Fruit fly (Drosophila melanogaster): ENCODE data around the gene Sap130.

DNA sequence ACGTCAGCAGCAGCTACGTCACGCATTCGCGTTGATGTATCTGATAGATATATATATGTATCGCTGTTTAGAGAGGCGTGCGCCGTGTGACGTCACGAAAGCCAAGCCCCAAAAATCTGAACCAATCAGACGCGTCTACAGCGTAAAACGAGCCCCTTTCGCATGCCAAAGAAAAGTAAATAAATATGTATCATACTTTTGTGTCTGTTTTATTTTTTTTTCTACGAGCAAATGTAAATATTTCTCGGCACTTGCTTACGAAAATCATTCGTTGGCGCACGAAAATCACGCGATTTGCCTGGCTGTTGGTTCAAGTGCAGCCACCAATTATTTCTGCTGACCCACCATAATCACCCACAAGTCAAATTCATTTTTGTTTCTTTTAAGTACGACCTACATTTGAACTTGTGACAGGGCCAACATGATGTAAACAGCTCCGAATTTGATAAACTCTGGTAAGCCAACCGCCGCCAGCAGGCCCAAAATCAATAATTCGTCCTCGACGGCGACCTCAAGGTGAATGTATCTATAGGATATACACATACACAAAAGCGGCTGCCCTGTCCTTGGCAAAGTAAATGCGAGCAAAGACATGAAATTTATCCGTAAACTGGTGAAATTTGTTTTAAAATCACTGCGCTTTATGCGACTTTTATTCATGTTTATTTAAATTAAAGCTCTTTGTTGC is 29.0 kb downstream of the Sap130 start:
- no peak for TF ChIP-seq CG15710 (tag; optimal IDR thresholded peaks at IDR 0.05)
- no peak for TF ChIP-seq CG34367 (tag; optimal IDR thresholded peaks at IDR 0.05)
- no peak for TF ChIP-seq Pif1A (GFP tag; optimal IDR thresholded peaks at IDR 0.05)
- TF ChIP-seq CG8159 (tag; optimal IDR thresholded peaks at IDR 0.05), result no peak
- no peak for TF ChIP-seq CG8301 (tag; optimal IDR thresholded peaks at IDR 0.05)
- TF ChIP-seq Snoo (tag; optimal IDR thresholded peaks at IDR 0.05), result no peak
- no peak for TF ChIP-seq CG10348 (GFP tag; IDR thresholded peaks at IDR 0.05)

All from whole organism, pupa.